Fruit fly (Drosophila melanogaster) whole organism, prepupa: Measurements from ENCODE around the gene kni.

Experiments
- CG10631 ChIP-seq: fragments of 200-800 bp; sonication (Bioruptor generic); optimal IDR thresholded peaks from 2 replicates; lab custom pipeline; 2016; ENCODE audit warnings: missing biosample characterization, missing genetic modification characterization
- CG11294 ChIP-seq: fragments of 200-800 bp; sonication (Bioruptor generic); IDR thresholded peaks from 2 replicates; pipeline ENCODE4 v1.3.6; 2022; ENCODE audit warnings: missing biosample characterization, missing genetic modification characterization
- CG3032 ChIP-seq: fragments of 200-800 bp; optimal IDR thresholded peaks from 2 replicates; lab custom pipeline; 2019; ENCODE audit warnings: missing biosample characterization, mild to moderate bottlenecking, missing genetic modification characterization, moderate library complexity
- CG31627 ChIP-seq: fragments of 200-800 bp; sonication (Bioruptor generic); optimal IDR thresholded peaks from 3 replicates; lab custom pipeline; 2016; ENCODE audit warnings: missing biosample characterization, missing genetic modification characterization
- CG6276 ChIP-seq: fragments of 200-800 bp; sonication (Bioruptor generic); optimal IDR thresholded peaks from 2 replicates; lab custom pipeline; 2017; ENCODE audit warnings: missing biosample characterization, mild to moderate bottlenecking, missing genetic modification characterization
- CG8119 ChIP-seq: fragments of 200-800 bp; sonication (Bioruptor generic); IDR thresholded peaks from 3 replicates; pipeline ENCODE4 v1.3.6; 2022; ENCODE audit warnings: missing biosample characterization, missing genetic modification characterization
- Eip78C ChIP-seq: fragments of 200-800 bp; sonication (Bioruptor generic); peaks from one replicate; lab custom pipeline; 2016; ENCODE audit warnings: missing biosample characterization, missing genetic modification characterization
- Lpt ChIP-seq: fragments of 200-800 bp; sonication (Bioruptor generic); optimal IDR thresholded peaks from 3 replicates; lab custom pipeline; 2016; ENCODE audit warnings: missing biosample characterization, missing genetic modification characterization
- OdsH ChIP-seq: fragments of 200-800 bp; sonication (Bioruptor generic); optimal IDR thresholded peaks from 3 replicates; lab custom pipeline; 2016; ENCODE audit warnings: missing biosample characterization, missing genetic modification characterization
- Sox102F ChIP-seq: fragments of 200-800 bp; sonication (Bioruptor generic); optimal IDR thresholded peaks from 2 replicates; lab custom pipeline; 2016; ENCODE audit warnings: missing biosample characterization, mild to moderate bottlenecking, missing genetic modification characterization
- eg ChIP-seq: fragments of 200-800 bp; sonication (Bioruptor generic); IDR thresholded peaks from 3 replicates; pipeline ENCODE4 v1.3.6; 2022; ENCODE audit warnings: missing biosample characterization, missing genetic modification characterization
- lz ChIP-seq: fragments of 200-800 bp; sonication (Bioruptor generic); optimal IDR thresholded peaks from 3 replicates; lab custom pipeline; 2016; ENCODE audit warnings: missing biosample characterization, missing genetic modification characterization
- spab ChIP-seq: fragments of 200-800 bp; sonication (Bioruptor generic); optimal IDR thresholded peaks from 2 replicates; lab custom pipeline; 2017; ENCODE audit warnings: missing biosample characterization, mild to moderate bottlenecking, missing genetic modification characterization, missing genetic modification reagents
- svp ChIP-seq: fragments of 200-800 bp; sonication (Bioruptor generic); peaks from one replicate; lab custom pipeline; 2016; ENCODE audit warnings: missing biosample characterization, missing genetic modification characterization

DNA sequence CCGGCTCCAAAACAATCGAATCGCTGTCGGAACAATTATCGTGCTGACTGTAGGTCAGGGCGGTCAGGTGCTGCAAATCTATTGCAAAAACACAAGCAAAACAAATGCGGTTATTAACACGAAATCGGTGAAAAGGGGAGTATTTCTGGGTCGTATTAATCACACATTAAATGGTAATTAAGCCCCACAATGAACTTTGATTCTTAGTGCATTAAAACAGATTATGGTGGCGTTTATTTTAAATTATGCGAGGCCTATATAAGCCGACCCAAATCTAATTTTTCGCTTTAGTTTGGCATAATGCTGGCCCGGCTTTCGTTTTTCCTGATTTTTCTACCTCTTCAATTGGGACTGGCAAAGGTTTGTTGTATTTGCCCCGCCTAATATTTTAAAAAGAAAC, 18.6 kb upstream of the kni start, which contains the start of gene CG34260:
- no peak for TF ChIP-seq CG31627 (GFP tag; lab: Kevin White, UChicago)
- TF ChIP-seq OdsH (GFP tag; lab: Kevin White, UChicago): no peak
- TF ChIP-seq CG11294 (GFP tag; lab: Robert Waterston, UW): no peak
- TF ChIP-seq Lpt (GFP tag; lab: Kevin White, UChicago): no peak
- TF ChIP-seq CG10631: no peak
- no peak for TF ChIP-seq eg (GFP tag; lab: Robert Waterston, UW)
- no peak for TF ChIP-seq CG3032 (tag; lab: Kevin White, UChicago)
- no peak for TF ChIP-seq Sox102F
- no peak for TF ChIP-seq CG6276
- TF ChIP-seq CG8119 (GFP tag; lab: Robert Waterston, UW): no peak
- TF ChIP-seq svp (GFP tag; lab: Kevin White, UChicago): no peak
- no peak for TF ChIP-seq lz
- TF ChIP-seq Eip78C (GFP tag; lab: Kevin White, UChicago): no peak
- TF ChIP-seq spab (GFP tag; lab: Kevin White, UChicago): no peak
